Fruit fly (Drosophila melanogaster): ENCODE measurements around the gene Cpr73D.

Gene Cpr73D

DNA sequence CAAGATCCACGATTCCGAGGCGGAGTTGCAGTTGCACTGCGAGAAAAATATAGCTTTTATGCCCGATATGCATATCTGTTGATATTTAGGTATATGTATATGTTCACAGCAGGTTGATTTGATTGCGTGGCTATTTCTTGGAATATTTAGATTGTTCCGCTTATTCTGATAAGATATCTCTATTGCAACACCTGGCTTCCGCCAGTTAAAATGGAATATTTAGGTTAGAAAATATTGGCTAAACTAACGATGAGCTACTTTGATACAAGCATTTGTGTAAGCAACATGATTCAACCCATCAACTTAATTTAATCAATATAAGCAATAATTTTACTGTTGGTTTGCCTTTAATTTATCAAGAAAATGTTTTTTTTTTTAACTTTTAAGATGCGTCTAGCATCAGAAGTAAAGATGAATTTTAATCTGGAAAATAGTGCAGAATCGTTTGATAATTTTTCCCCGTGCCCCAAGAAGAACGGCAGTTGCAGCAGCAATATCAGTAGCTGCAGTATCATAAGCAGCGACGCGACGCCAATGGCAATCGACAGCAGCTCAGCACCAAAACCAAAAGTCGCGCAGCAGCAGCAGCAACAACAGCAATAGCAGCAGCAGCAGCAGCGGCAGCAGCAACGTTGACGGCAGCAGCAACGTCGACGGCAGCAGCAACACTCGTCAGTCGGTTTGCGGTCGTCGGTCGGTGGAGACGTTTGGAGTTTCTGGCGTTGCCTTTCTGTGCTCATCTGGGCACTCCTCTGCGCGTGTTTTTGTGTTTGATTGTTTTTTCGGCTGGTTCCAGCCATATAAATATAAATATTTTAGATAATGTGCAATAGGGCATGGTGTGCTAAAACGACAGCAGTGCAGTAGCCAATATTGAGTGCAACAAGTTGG lies 18.4 kb upstream of the Cpr73D start (continued):
- TF ChIP-seq Dif (GFP tag; optimal IDR thresholded peaks at IDR 0.05; ENCODE audit: partially characterized antibody) (no peak), sv (GFP tag; optimal IDR thresholded peaks at IDR 0.05) (no peak)

DNA sequence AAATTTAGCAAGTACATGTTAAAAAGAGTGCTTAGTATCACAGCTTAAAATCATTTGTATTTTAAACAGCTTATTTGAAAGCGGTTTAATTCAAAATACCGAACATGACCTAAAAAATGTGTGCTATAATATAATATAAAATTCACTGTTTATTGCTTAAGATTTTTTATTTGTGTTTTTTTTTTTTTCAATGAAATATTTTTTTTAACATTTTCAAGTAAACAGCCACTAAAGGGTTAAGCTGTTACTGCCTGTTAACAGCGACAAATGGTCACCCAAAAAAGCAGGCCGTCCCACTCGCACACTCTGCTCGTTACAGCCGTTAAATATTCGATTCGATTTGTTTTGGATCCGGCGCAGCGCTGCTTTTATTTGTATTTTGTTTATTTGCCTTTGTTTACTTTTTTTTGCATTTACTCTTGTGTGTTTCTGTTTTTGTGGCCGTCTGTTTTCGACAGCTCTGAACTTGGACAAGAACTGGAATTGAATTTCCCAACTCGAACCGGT lies 17.2 kb upstream of the Cpr73D start:
- TF ChIP-seq sv (GFP tag; optimal IDR thresholded peaks at IDR 0.05) (no peak), fru (GFP tag; optimal IDR thresholded peaks at IDR 0.05) (peak; percentile 65), Vsx2 (GFP tag; optimal IDR thresholded peaks at IDR 0.05; ENCODE audit: partially characterized antibody) (no peak), CG32264 (GFP tag; optimal IDR thresholded peaks at IDR 0.05) (no peak), lola (GFP tag; optimal IDR thresholded peaks at IDR 0.05) (no peak), jim (GFP tag; optimal IDR thresholded peaks at IDR 0.05) (no peak), Hr78 (GFP tag; optimal IDR thresholded peaks at IDR 0.05) (no peak), usp (GFP tag; optimal IDR thresholded peaks at IDR 0.05) (no peak), foxo (GFP tag; optimal IDR thresholded peaks at IDR 0.05) (peak; percentile 1 to 47), Dif (GFP tag; optimal IDR thresholded peaks at IDR 0.05; ENCODE audit: partially characterized antibody) (no peak), brk (GFP tag; optimal IDR thresholded peaks at IDR 0.05) (peak; percentile 53), Hnf4 (GFP tag; optimal IDR thresholded peaks at IDR 0.05) (peak; percentile 14), ey (GFP tag; optimal IDR thresholded peaks at IDR 0.05) (no peak), Mio (GFP tag; optimal IDR thresholded peaks at IDR 0.05) (no peak), rgr (GFP tag; optimal IDR thresholded peaks at IDR 0.05) (no peak), Sp1 (GFP tag; optimal IDR thresholded peaks at IDR 0.05) (no peak), CG9705 (GFP tag; optimal IDR thresholded peaks at IDR 0.05) (peak; percentile 26), pan (optimal IDR thresholded peaks at IDR 0.05) (no peak), tai (GFP tag; optimal IDR thresholded peaks at IDR 0.05) (peak; percentile 49), Myc (optimal IDR thresholded peaks at IDR 0.05) (no peak), Abd-B (GFP tag; optimal IDR thresholded peaks at IDR 0.05) (no peak), dsf (GFP tag; optimal IDR thresholded peaks at IDR 0.05; ENCODE audit: borderline replicate concordance) (no peak), Rel (GFP tag; optimal IDR thresholded peaks at IDR 0.05) (peak; percentile 49), Rel (tag; optimal IDR thresholded peaks at IDR 0.05) (peak; percentile 27), Dfd (GFP tag; optimal IDR thresholded peaks at IDR 0.05) (no peak), br (GFP tag; optimal IDR thresholded peaks at IDR 0.05) (no peak), OdsH (GFP tag; optimal IDR thresholded peaks at IDR 0.05) (peak; percentile 23), psq (GFP tag; optimal IDR thresholded peaks at IDR 0.05) (no peak), N (GFP tag; optimal IDR thresholded peaks at IDR 0.05) (no peak), GATAd (GFP tag; optimal IDR thresholded peaks at IDR 0.05) (no peak), CrebA (GFP tag; optimal IDR thresholded peaks at IDR 0.05; ENCODE audit: borderline replicate concordance) (no peak), h (GFP tag; optimal IDR thresholded peaks at IDR 0.05) (peak; percentile 50), woc (GFP tag; optimal IDR thresholded peaks at IDR 0.05) (peak; percentile 64), dmrt93B (GFP tag; optimal IDR thresholded peaks at IDR 0.05) (peak; percentile 5), Hr83 (GFP tag; optimal IDR thresholded peaks at IDR 0.05; ENCODE audit: poor library complexity, severe bottlenecking) (no peak), HLH106 (tag; optimal IDR thresholded peaks at IDR 0.05) (no peak), sage (GFP tag; optimal IDR thresholded peaks at IDR 0.05) (peak; percentile 32), dl (GFP tag; optimal IDR thresholded peaks at IDR 0.05; ENCODE audit: insufficient read depth in 1 of 2, partially characterized antibody in 2 of 2) (no peak), Jra (GFP tag; optimal IDR thresholded peaks at IDR 0.05) (no peak)
